Fruit fly (Drosophila melanogaster) whole organism: Measurements from ENCODE around the gene CG5500.

Experiments
- CG8478 ChIP-seq: fragments of >200 bp; optimal IDR thresholded peaks from 2 replicates; lab custom pipeline; 2018; ENCODE audit warnings: inconsistent platforms
- Dll ChIP-seq: fragments of >200 bp; optimal IDR thresholded peaks from 2 replicates; lab custom pipeline; 2017
- pan ChIP-seq: fragments of >200 bp; optimal IDR thresholded peaks from 2 replicates; lab custom pipeline; 2017
- psq ChIP-seq: fragments of >200 bp; optimal IDR thresholded peaks from 2 replicates; lab custom pipeline; 2017
- usp ChIP-seq: fragments of >200 bp; optimal IDR thresholded peaks from 2 replicates; lab custom pipeline; 2017; ENCODE audit warnings: missing biosample characterization, missing genetic modification characterization, mixed read lengths

DNA sequence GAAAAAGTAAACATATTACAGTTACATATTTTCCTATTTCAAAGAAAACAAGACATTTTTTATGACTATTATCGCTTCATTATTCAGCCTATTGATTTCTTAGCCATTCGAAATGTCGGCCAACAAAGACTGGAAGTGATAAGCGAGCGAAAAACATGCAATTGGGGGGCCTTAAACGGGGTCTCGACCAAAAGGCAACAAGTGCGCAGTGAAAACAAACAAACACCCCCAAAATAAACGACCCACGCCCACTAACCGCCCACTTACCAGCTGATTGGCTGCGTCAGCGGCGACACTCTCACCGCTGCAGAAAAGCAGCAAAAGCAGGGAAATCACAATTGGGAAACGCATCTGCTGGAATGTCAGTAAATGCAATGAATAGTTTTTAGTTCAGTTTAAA lies 14.2 kb upstream of the CG5500 start:
- no peak for TF ChIP-seq usp (GFP tag; lab: Kevin White, UChicago)
- TF ChIP-seq Dll (lab: Kevin White, UChicago), result no peak
- no peak for TF ChIP-seq CG8478
- no peak for TF ChIP-seq psq (lab: Kevin White, UChicago)
- TF ChIP-seq pan (lab: Kevin White, UChicago), result no peak
